Worm (Caenorhabditis elegans) whole organism, L2 larva: ENCODE measurements around the gene fbxa-211.

ENCODE experiments used
- F13H6.1 ChIP-seq: sonication (generic microtip); optimal IDR thresholded peaks from 2 replicates; lab custom pipeline; 2016; ENCODE audit warnings: missing genetic modification characterization, missing compliant biosample characterization
- R02D3.7 ChIP-seq: fragments of 150-350 bp; optimal IDR thresholded peaks from 2 replicates; lab custom pipeline; 2014; ENCODE audit warnings: missing biosample characterization, missing genetic modification characterization
- ZK546.5 ChIP-seq: sonication (generic microtip); optimal IDR thresholded peaks from 2 replicates; lab custom pipeline; 2017; ENCODE audit warnings: missing biosample characterization, missing genetic modification characterization
- alr-1 ChIP-seq: fragments of 150-350 bp; optimal IDR thresholded peaks from 2 replicates; lab custom pipeline; 2014; ENCODE audit warnings: missing biosample characterization, missing genetic modification characterization
- blmp-1 ChIP-seq: sonication (generic microtip); optimal IDR thresholded peaks from 2 replicates; lab custom pipeline; 2017; ENCODE audit warnings: missing genetic modification characterization, mild to moderate bottlenecking, missing compliant biosample characterization, antibody characterized with exemption, moderate library complexity; ENCODE audit not compliant: insufficient read depth
- ceh-16 ChIP-seq: fragments of 150-350 bp; optimal IDR thresholded peaks from 2 replicates; lab custom pipeline; 2014; ENCODE audit warnings: missing biosample characterization, missing genetic modification characterization
- ceh-82 ChIP-seq: fragments of 150-350 bp; optimal IDR thresholded peaks from 2 replicates; lab custom pipeline; 2014; ENCODE audit warnings: missing biosample characterization, missing genetic modification characterization
- crh-2 ChIP-seq: sonication (generic microtip); optimal IDR thresholded peaks from 2 replicates; lab custom pipeline; 2017; ENCODE audit warnings: missing biosample characterization, missing genetic modification characterization
- dmd-4 ChIP-seq: sonication (generic microtip); optimal IDR thresholded peaks from 2 replicates; lab custom pipeline; 2017; ENCODE audit warnings: missing biosample characterization, missing genetic modification characterization
- elt-1 ChIP-seq: fragments of 150-350 bp; optimal IDR thresholded peaks from 2 replicates; lab custom pipeline; 2014; ENCODE audit warnings: missing biosample characterization, missing genetic modification characterization
- elt-3 ChIP-seq: sonication (generic microtip); optimal IDR thresholded peaks from 2 replicates; lab custom pipeline; 2017; ENCODE audit warnings: missing biosample characterization, missing genetic modification characterization
- gmeb-1 ChIP-seq: fragments of 150-350 bp; optimal IDR thresholded peaks from 2 replicates; lab custom pipeline; 2014; ENCODE audit warnings: missing biosample characterization, missing genetic modification characterization
- lin-11 ChIP-seq: fragments of 150-350 bp; sonication (generic microtip); optimal IDR thresholded peaks from 2 replicates; lab custom pipeline; 2014; ENCODE audit warnings: missing biosample characterization, missing genetic modification characterization, inconsistent platforms, mixed read lengths
- lin-39 ChIP-seq: fragments of 150-350 bp; optimal IDR thresholded peaks from 2 replicates; lab custom pipeline; 2014; ENCODE audit warnings: missing biosample characterization, missing genetic modification reagents, missing genetic modification characterization
- mab-5 ChIP-seq: fragments of 150-350 bp; optimal IDR thresholded peaks from 2 replicates; lab custom pipeline; 2014; ENCODE audit warnings: missing biosample characterization, missing genetic modification characterization
- mbf-1 ChIP-seq: sonication (generic microtip); optimal IDR thresholded peaks from 2 replicates; lab custom pipeline; 2017; ENCODE audit warnings: missing biosample characterization, missing genetic modification characterization
- mdl-1 ChIP-seq, 2 experiments: fragments of 150-350 bp in 1 of 2; sonication (generic microtip) in 1 of 2; optimal IDR thresholded peaks; 2 replicates each; lab custom pipeline; 2017; ENCODE audit warnings: missing biosample characterization in 2 of 2, missing genetic modification characterization in 2 of 2
- nhr-10 ChIP-seq: sonication (generic microtip); optimal IDR thresholded peaks from 2 replicates; lab custom pipeline; 2017; ENCODE audit warnings: missing biosample characterization, missing genetic modification characterization
- nhr-12 ChIP-seq: fragments of 150-350 bp; optimal IDR thresholded peaks from 2 replicates; lab custom pipeline; 2014; ENCODE audit warnings: missing biosample characterization, missing genetic modification characterization
- nhr-129 ChIP-seq: fragments of 150-350 bp; optimal IDR thresholded peaks from 2 replicates; lab custom pipeline; 2014; ENCODE audit warnings: missing biosample characterization, missing genetic modification characterization
- nhr-21 ChIP-seq: fragments of 150-350 bp; optimal IDR thresholded peaks from 2 replicates; lab custom pipeline; 2014; ENCODE audit warnings: missing biosample characterization, missing genetic modification characterization
- nhr-23 ChIP-seq: fragments of 150-350 bp; optimal IDR thresholded peaks from 2 replicates; lab custom pipeline; 2014; ENCODE audit warnings: missing biosample characterization, missing genetic modification reagents, missing genetic modification characterization
- nhr-237 ChIP-seq: fragments of 150-350 bp; optimal IDR thresholded peaks from 2 replicates; lab custom pipeline; 2014; ENCODE audit warnings: missing biosample characterization, missing genetic modification characterization
- nhr-6 ChIP-seq: fragments of 150-350 bp; optimal IDR thresholded peaks from 2 replicates; lab custom pipeline; 2014; ENCODE audit warnings: missing biosample characterization, missing genetic modification characterization
- nhr-77 ChIP-seq: fragments of 150-350 bp; optimal IDR thresholded peaks from 2 replicates; lab custom pipeline; 2014; ENCODE audit warnings: missing biosample characterization, missing genetic modification characterization
- sem-4 ChIP-seq: fragments of 150-350 bp; optimal IDR thresholded peaks from 2 replicates; lab custom pipeline; 2014; ENCODE audit warnings: missing biosample characterization, missing genetic modification reagents, missing genetic modification characterization
- sma-3 ChIP-seq: sonication (generic microtip); optimal IDR thresholded peaks from 2 replicates; lab custom pipeline; 2016; ENCODE audit warnings: missing genetic modification reagents, missing genetic modification characterization, missing compliant biosample characterization
- snpc-4 ChIP-seq: fragments of 150-350 bp; optimal IDR thresholded peaks from 2 replicates; lab custom pipeline; 2014; ENCODE audit warnings: missing biosample characterization, missing genetic modification characterization
- unc-39 ChIP-seq: fragments of 150-350 bp; optimal IDR thresholded peaks from 2 replicates; lab custom pipeline; 2014; ENCODE audit warnings: missing biosample characterization, missing genetic modification characterization
- unc-55 ChIP-seq: fragments of 150-350 bp; sonication (generic microtip); optimal IDR thresholded peaks from 3 replicates; lab custom pipeline; 2014; ENCODE audit warnings: missing biosample characterization, missing genetic modification reagents, missing genetic modification characterization
- unc-62 ChIP-seq: fragments of 150-350 bp; optimal IDR thresholded peaks from 2 replicates; lab custom pipeline; 2014; ENCODE audit warnings: missing biosample characterization, missing genetic modification reagents, missing genetic modification characterization
- zag-1 ChIP-seq: fragments of 150-350 bp; optimal IDR thresholded peaks from 2 replicates; lab custom pipeline; 2014; ENCODE audit warnings: missing biosample characterization, missing genetic modification characterization
- ztf-1 ChIP-seq: fragments of 200-800 bp; sonication (Bioruptor generic); conservative IDR thresholded peaks from 2 replicates; pipeline ENCODE4 v1.3.6; 2022; ENCODE audit warnings: missing genetic modification characterization, missing compliant biosample characterization
- ztf-4 ChIP-seq: fragments of 150-350 bp; optimal IDR thresholded peaks from 2 replicates; lab custom pipeline; 2014; ENCODE audit warnings: missing biosample characterization, missing genetic modification characterization

Gene fbxa-211

DNA sequence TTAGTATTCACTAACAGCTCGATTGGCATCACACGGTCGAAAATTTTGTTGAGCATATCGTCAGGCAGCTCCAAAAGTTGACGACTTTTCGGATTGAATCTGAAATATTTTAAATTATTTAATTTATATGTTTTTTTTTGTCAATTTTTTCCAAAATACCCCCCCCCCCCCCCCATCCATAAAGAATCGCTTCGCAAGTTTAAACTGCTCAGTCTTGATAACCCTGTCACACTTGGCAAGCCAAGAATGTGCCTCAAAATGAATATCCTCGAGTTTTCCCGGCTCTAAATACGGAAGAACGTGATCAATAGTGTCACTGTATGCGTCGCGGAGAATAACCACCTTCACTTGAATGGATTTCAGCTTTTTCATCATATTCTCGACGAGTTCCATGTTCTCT is 5.9 kb downstream of the fbxa-211 start, which contains the start of gene Y37H2A.18:
Gene Y37H2A.18 (minus strand): TSS at position 101 of the 400 bp plus-strand sequence.
- TF ChIP-seq elt-1 (tag; lab: Kevin White, UChicago): no peak
- TF ChIP-seq crh-2: no peak
- no peak for TF ChIP-seq ceh-82 (tag; lab: Kevin White, UChicago)
- TF ChIP-seq gmeb-1 (tag; lab: Kevin White, UChicago): no peak
- TF ChIP-seq ztf-4 (tag; lab: Kevin White, UChicago): no peak
- TF ChIP-seq nhr-23 (tag; lab: Kevin White, UChicago): no peak

DNA sequence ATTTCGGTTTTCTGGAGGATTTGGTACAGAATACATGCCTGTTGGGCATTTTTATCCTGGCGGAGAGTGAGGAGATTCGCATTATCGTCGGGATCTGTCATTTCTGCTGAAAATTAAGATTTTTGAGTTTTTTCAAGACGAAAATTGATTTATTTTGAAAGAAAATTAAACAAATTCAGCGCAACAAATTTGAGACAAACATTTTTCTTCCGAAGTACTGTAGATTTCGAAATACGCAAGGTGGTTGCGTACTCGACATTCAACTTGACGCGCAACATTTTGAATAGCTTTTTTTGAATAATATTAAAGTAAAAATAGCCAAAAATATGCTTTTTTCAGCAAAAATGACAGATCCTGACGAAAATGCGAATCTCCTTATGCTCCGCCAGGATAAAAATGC is 7.1 kb downstream of the fbxa-211 start, which contains the start of gene Y37H2A.7:
Gene Y37H2A.7 (minus strand): TSS at position 101 of the 400 bp plus-strand sequence.
- TF ChIP-seq mab-5 (tag; lab: Kevin White, UChicago): no peak
- TF ChIP-seq nhr-6 (tag; lab: Kevin White, UChicago): no peak
- no peak for TF ChIP-seq elt-1 (tag; lab: Kevin White, UChicago)
- no peak for TF ChIP-seq sma-3 (GFP tag; lab: Kevin White, UChicago)
- no peak for TF ChIP-seq unc-62
- no peak for TF ChIP-seq nhr-21 (tag; lab: Kevin White, UChicago)
- TF ChIP-seq ceh-82 (tag; lab: Kevin White, UChicago): no peak
- no peak for TF ChIP-seq nhr-10 (tag; lab: Kevin White, UChicago)
- TF ChIP-seq F13H6.1 (tag; lab: Kevin White, UChicago): no peak

- no peak for TF ChIP-seq nhr-77 (tag; lab: Kevin White, UChicago)
- no peak for TF ChIP-seq nhr-10 (tag; lab: Kevin White, UChicago)
- no peak for TF ChIP-seq gmeb-1 (tag; lab: Kevin White, UChicago)
- TF ChIP-seq blmp-1 (tag; lab: Kevin White, UChicago): no peak
- no peak for TF ChIP-seq ztf-4 (tag; lab: Kevin White, UChicago)
- TF ChIP-seq nhr-237 (tag; lab: Kevin White, UChicago): no peak
- TF ChIP-seq lin-11 (tag; lab: Kevin White, UChicago): no peak
- TF ChIP-seq ceh-82 (tag; lab: Kevin White, UChicago): no peak
- TF ChIP-seq sem-4 (tag; lab: Kevin White, UChicago): no peak
- TF ChIP-seq ztf-1 (GFP tag; lab: Robert Waterston, UW): no peak
- no peak for TF ChIP-seq unc-55 (GFP tag; lab: Kevin White, UChicago)
- no peak for TF ChIP-seq unc-39 (tag; lab: Kevin White, UChicago)
- TF ChIP-seq nhr-12: no peak
- TF ChIP-seq dmd-4 (tag; lab: Kevin White, UChicago): no peak
Measured at ce11 chrV:18137679-18138078, 10.4 kb downstream of the fbxa-211 start.

- no peak for TF ChIP-seq nhr-129 (tag; lab: Kevin White, UChicago)
- TF ChIP-seq nhr-6 (tag; lab: Kevin White, UChicago): no peak
- no peak for TF ChIP-seq ZK546.5 (tag; lab: Kevin White, UChicago)
- no peak for TF ChIP-seq mdl-1 (tag; optimal IDR thresholded peaks at IDR 0.05; lab: Kevin White, UChicago)
- TF ChIP-seq nhr-21 (tag; lab: Kevin White, UChicago): no peak
- TF ChIP-seq mab-5 (tag; lab: Kevin White, UChicago): no peak
Measured at ce11 chrV:18138695-18139094, 11.4 kb downstream of the fbxa-211 start, which contains the start of gene Y37H2A.10. Gene Y37H2A.10 (plus strand): TSS chrV:18138995.

DNA sequence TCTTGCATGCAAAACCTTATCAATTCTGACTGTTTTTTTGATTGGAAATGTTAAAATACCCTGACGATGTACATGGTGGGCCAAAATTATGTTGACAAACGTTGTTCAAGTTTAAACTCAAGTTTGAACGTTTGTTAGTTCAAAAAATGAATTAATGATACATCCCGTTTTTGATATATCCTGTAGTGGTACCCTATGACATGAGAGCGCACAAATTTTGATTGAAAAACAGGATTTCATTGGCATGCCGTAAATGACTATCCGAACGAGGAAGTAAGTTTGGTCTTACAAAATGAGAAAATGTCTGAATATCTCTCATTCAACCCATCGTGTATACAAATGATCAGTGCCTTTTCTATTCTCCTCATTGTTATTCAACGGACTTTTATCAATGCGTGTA is 13.8 kb downstream of the fbxa-211 start, which contains the start of gene Y37H2A.11:
Gene Y37H2A.11 (plus strand): TSS at position 301 of the 400 bp plus-strand sequence.
- TF ChIP-seq nhr-6 (tag; lab: Kevin White, UChicago) (no peak), sem-4 (tag; lab: Kevin White, UChicago) (no peak), snpc-4 (no peak), elt-3 (tag; lab: Kevin White, UChicago) (no peak), nhr-23 (tag; lab: Kevin White, UChicago) (no peak), R02D3.7 (tag; lab: Kevin White, UChicago) (no peak), unc-55 (GFP tag; lab: Kevin White, UChicago) (no peak), ceh-16 (tag; lab: Kevin White, UChicago) (no peak), blmp-1 (tag; lab: Kevin White, UChicago) (no peak), F13H6.1 (tag; lab: Kevin White, UChicago) (no peak), ceh-82 (tag; lab: Kevin White, UChicago) (no peak), mbf-1 (tag; lab: Kevin White, UChicago) (no peak), lin-39 (tag; lab: Kevin White, UChicago) (no peak), zag-1 (tag; lab: Kevin White, UChicago) (no peak), alr-1 (tag; lab: Kevin White, UChicago) (no peak), nhr-12 (no peak), gmeb-1 (tag; lab: Kevin White, UChicago) (no peak), nhr-10 (tag; lab: Kevin White, UChicago) (no peak), lin-11 (tag; lab: Kevin White, UChicago) (no peak)
- TF ChIP-seq, all 48 proteins: peak for 0
